Fruit fly (Drosophila melanogaster) whole organism, embryonic: ENCODE results near the gene dpp.

Source experiments
- Atf-2 ChIP-seq: fragments of 200-800 bp; sonication (Bioruptor generic); optimal IDR thresholded peaks from 2 replicates; lab custom pipeline; 2016; ENCODE audit warnings: missing biosample characterization, missing genetic modification characterization
- Atf6 ChIP-seq: fragments of 200-800 bp; sonication (Bioruptor generic); IDR thresholded peaks from 2 replicates; pipeline ENCODE4 v1.3.6; 2022; ENCODE audit warnings: missing biosample characterization, missing genetic modification characterization
- Bdp1 ChIP-seq: fragments of 200-800 bp; sonication (Bioruptor generic); optimal IDR thresholded peaks from 3 replicates; lab custom pipeline; 2016; ENCODE audit warnings: missing biosample characterization, missing genetic modification characterization
- BtbVII ChIP-seq: fragments of 200-800 bp; sonication (Bioruptor generic); optimal IDR thresholded peaks from 3 replicates; lab custom pipeline; 2017; ENCODE audit warnings: missing biosample characterization, mild to moderate bottlenecking, missing genetic modification characterization
- CG12391 ChIP-seq: fragments of 200-800 bp; sonication (Bioruptor generic); optimal IDR thresholded peaks from 3 replicates; lab custom pipeline; 2018; ENCODE audit warnings: missing biosample characterization, mild to moderate bottlenecking, missing genetic modification characterization, moderate library complexity
- CG13296 ChIP-seq: fragments of 200-800 bp; sonication (Bioruptor generic); optimal IDR thresholded peaks from 3 replicates; lab custom pipeline; 2018; ENCODE audit warnings: missing biosample characterization, mild to moderate bottlenecking, missing genetic modification characterization
- CG14014 ChIP-seq: fragments of 200-800 bp; sonication (Bioruptor generic); IDR thresholded peaks from 2 replicates; pipeline ENCODE4 v1.3.6; 2022; ENCODE audit warnings: missing biosample characterization, missing genetic modification characterization
- CG14441 ChIP-seq: fragments of 200-800 bp; sonication (Bioruptor generic); IDR thresholded peaks from 2 replicates; pipeline ENCODE4 v1.3.6; 2022; ENCODE audit warnings: missing biosample characterization, missing genetic modification characterization
- CG15696 ChIP-seq: fragments of 200-800 bp; sonication (Bioruptor generic); optimal IDR thresholded peaks from 2 replicates; lab custom pipeline; 2019; ENCODE audit warnings: missing biosample characterization, mild to moderate bottlenecking, missing genetic modification characterization, moderate library complexity
- CG17912 ChIP-seq: fragments of 200-800 bp; sonication (Bioruptor generic); optimal IDR thresholded peaks from 2 replicates; lab custom pipeline; 2018; ENCODE audit warnings: missing biosample characterization, mild to moderate bottlenecking, missing genetic modification characterization
- CG2678 ChIP-seq: fragments of 200-800 bp; sonication (Bioruptor generic); optimal IDR thresholded peaks from 3 replicates; lab custom pipeline; 2019; ENCODE audit warnings: missing biosample characterization, mild to moderate bottlenecking, missing genetic modification characterization, moderate library complexity
- CG2712 ChIP-seq: fragments of 200-800 bp; optimal IDR thresholded peaks from 3 replicates; lab custom pipeline; 2019; ENCODE audit warnings: missing biosample characterization, mild to moderate bottlenecking, missing genetic modification characterization, moderate library complexity
- CG33557 ChIP-seq: fragments of 200-800 bp; sonication (Bioruptor generic); optimal IDR thresholded peaks from 2 replicates; lab custom pipeline; 2019; ENCODE audit warnings: missing biosample characterization, mild to moderate bottlenecking, missing genetic modification characterization, moderate library complexity
- CG6765 ChIP-seq: fragments of 200-800 bp; sonication (Bioruptor generic); optimal IDR thresholded peaks from 3 replicates; lab custom pipeline; 2017; ENCODE audit warnings: missing biosample characterization, mild to moderate bottlenecking, missing genetic modification characterization
- CG7271 ChIP-seq: fragments of 200-800 bp; sonication (Bioruptor generic); optimal IDR thresholded peaks from 2 replicates; lab custom pipeline; 2018; ENCODE audit warnings: missing biosample characterization, mild to moderate bottlenecking, missing genetic modification characterization, moderate library complexity
- CG8281 ChIP-seq: fragments of 200-800 bp; sonication (Bioruptor generic); optimal IDR thresholded peaks from 2 replicates; lab custom pipeline; 2018; ENCODE audit warnings: missing biosample characterization, mild to moderate bottlenecking, missing genetic modification characterization, moderate library complexity
- CG8388 ChIP-seq: fragments of 200-800 bp; sonication (Bioruptor generic); optimal IDR thresholded peaks from 2 replicates; lab custom pipeline; 2019; ENCODE audit warnings: missing biosample characterization, mild to moderate bottlenecking, missing genetic modification characterization, moderate library complexity
- CG9215 ChIP-seq: fragments of 200-800 bp; sonication (Bioruptor generic); IDR thresholded peaks from 2 replicates; pipeline ENCODE4 v1.3.6; 2022; ENCODE audit warnings: missing biosample characterization, missing genetic modification characterization
- D19B ChIP-seq: fragments of 200-800 bp; sonication (Bioruptor generic); optimal IDR thresholded peaks from 2 replicates; lab custom pipeline; 2017; ENCODE audit warnings: missing biosample characterization, mild to moderate bottlenecking, missing genetic modification characterization
- HHEX ChIP-seq: fragments of 200-800 bp; sonication (Bioruptor generic); optimal IDR thresholded peaks from 3 replicates; lab custom pipeline; 2017; ENCODE audit warnings: missing biosample characterization, mild to moderate bottlenecking, missing genetic modification characterization, missing genetic modification reagents
- HmgD ChIP-seq: fragments of 200-800 bp; sonication (Bioruptor generic); optimal IDR thresholded peaks from 3 replicates; lab custom pipeline; 2016; ENCODE audit warnings: missing biosample characterization, missing genetic modification characterization
- MBD-R2 ChIP-seq: fragments of 200-800 bp; sonication (Bioruptor generic); IDR thresholded peaks from 2 replicates; pipeline ENCODE4 v1.3.6; 2022; ENCODE audit warnings: missing biosample characterization, missing genetic modification characterization
- NFAT ChIP-seq: fragments of 200-800 bp; sonication (Bioruptor generic); IDR thresholded peaks from 2 replicates; pipeline ENCODE4 v1.3.6; 2022; ENCODE audit warnings: missing biosample characterization, missing genetic modification characterization
- Sox102F ChIP-seq: fragments of 200-800 bp; sonication (Bioruptor generic); optimal IDR thresholded peaks from 2 replicates; lab custom pipeline; 2018; ENCODE audit warnings: missing biosample characterization, mild to moderate bottlenecking, missing genetic modification characterization, moderate library complexity
- Spps ChIP-seq: fragments of 200-800 bp; sonication (Bioruptor generic); optimal IDR thresholded peaks from 2 replicates; lab custom pipeline; 2018; ENCODE audit warnings: missing biosample characterization, mild to moderate bottlenecking, missing genetic modification characterization
- TFAM ChIP-seq: fragments of 200-800 bp; sonication (Bioruptor generic); optimal IDR thresholded peaks from 2 replicates; lab custom pipeline; 2017; ENCODE audit warnings: missing biosample characterization, missing genetic modification characterization, inconsistent platforms
- YL-1 ChIP-seq: fragments of 200-800 bp; sonication (Bioruptor generic); optimal IDR thresholded peaks from 3 replicates; lab custom pipeline; 2017; ENCODE audit warnings: missing biosample characterization, mild to moderate bottlenecking, missing genetic modification characterization
- al ChIP-seq: fragments of 200-800 bp; sonication (Bioruptor generic); IDR thresholded peaks from 2 replicates; pipeline ENCODE4 v1.3.6; 2022; ENCODE audit warnings: missing biosample characterization, missing genetic modification characterization
- ara ChIP-seq: fragments of 200-800 bp; sonication (Bioruptor generic); IDR thresholded peaks from 2 replicates; pipeline ENCODE4 v1.3.6; 2022; ENCODE audit warnings: missing biosample characterization, missing genetic modification characterization
- dimm ChIP-seq: fragments of 200-800 bp; sonication (Bioruptor generic); IDR thresholded peaks from 2 replicates; pipeline ENCODE4 v1.3.6; 2022; ENCODE audit warnings: missing biosample characterization, missing genetic modification characterization
- disco-r ChIP-seq: fragments of 200-800 bp; sonication (Bioruptor generic); optimal IDR thresholded peaks from 2 replicates; lab custom pipeline; 2016; ENCODE audit warnings: missing biosample characterization, missing genetic modification characterization
- esg ChIP-seq: fragments of 200-800 bp; sonication (Bioruptor generic); conservative IDR thresholded peaks from 2 replicates; pipeline ENCODE4 v1.3.6; 2022; ENCODE audit warnings: missing biosample characterization, missing genetic modification characterization
- eve ChIP-seq, 2 experiments: fragments of >200 bp; optimal IDR thresholded peaks; 2 replicates each; lab custom pipeline; 2017; ENCODE audit warnings: missing biosample characterization in 2 of 2, missing genetic modification characterization in 2 of 2
- fd3F ChIP-seq: fragments of 200-800 bp; sonication (Bioruptor generic); optimal IDR thresholded peaks from 2 replicates; lab custom pipeline; 2018; ENCODE audit warnings: missing biosample characterization, mild to moderate bottlenecking, missing genetic modification characterization, moderate library complexity
- gro ChIP-seq: fragments of 200-800 bp; sonication (Bioruptor generic); optimal IDR thresholded peaks from 2 replicates; lab custom pipeline; 2016; ENCODE audit warnings: missing biosample characterization, missing genetic modification characterization
- mld ChIP-seq: fragments of 200-800 bp; sonication (Bioruptor generic); IDR thresholded peaks from 3 replicates; pipeline ENCODE4 v1.3.6; 2022; ENCODE audit warnings: missing biosample characterization, missing genetic modification characterization; ENCODE audit not compliant: partially characterized antibody
- nmo ChIP-seq: fragments of 200-800 bp; sonication (Bioruptor generic); optimal IDR thresholded peaks from 2 replicates; lab custom pipeline; 2018; ENCODE audit warnings: missing biosample characterization, mild to moderate bottlenecking, missing genetic modification characterization, moderate library complexity
- oc ChIP-seq: fragments of 200-800 bp; sonication (Bioruptor generic); optimal IDR thresholded peaks from 2 replicates; lab custom pipeline; 2018; ENCODE audit warnings: missing biosample characterization, mild to moderate bottlenecking, missing genetic modification characterization, moderate library complexity
- otp ChIP-seq: fragments of 200-800 bp; sonication (Bioruptor generic); IDR thresholded peaks from 3 replicates; pipeline ENCODE4, ENCODE4 v1.3.6; 2022; ENCODE audit warnings: missing biosample characterization, missing genetic modification characterization
- pan ChIP-seq, 4 experiments: fragments of >200 bp in 3 of 4; fragments of 200-800 bp in 1 of 4; sonication (Bioruptor generic) in 1 of 4; optimal IDR thresholded peaks in 3 of 4; IDR thresholded peaks in 1 of 4; 2 replicates each; pipeline versions ENCODE4 v1.3.6 to Lab custom; 2017 to 2022; ENCODE audit warnings: missing biosample characterization in 2 of 4, missing genetic modification characterization in 2 of 4, mixed read lengths in 1 of 4
- peb ChIP-seq: fragments of 200-800 bp; sonication (Bioruptor generic); IDR thresholded peaks from 2 replicates; pipeline ENCODE4 v1.3.6; 2022; ENCODE audit warnings: missing biosample characterization, missing genetic modification characterization
- ro ChIP-seq: fragments of 200-800 bp; sonication (Bioruptor generic); IDR thresholded peaks from 2 replicates; pipeline ENCODE4 v1.3.6; 2022; ENCODE audit warnings: missing biosample characterization, missing genetic modification characterization
- seq ChIP-seq: fragments of 200-800 bp; sonication (Bioruptor generic); IDR thresholded peaks from 2 replicates; pipeline ENCODE4 v1.3.6; 2022; ENCODE audit warnings: missing biosample characterization, missing genetic modification characterization
- slou ChIP-seq: fragments of 200-800 bp; sonication (Bioruptor generic); optimal IDR thresholded peaks from 3 replicates; lab custom pipeline; 2016; ENCODE audit warnings: missing biosample characterization, missing genetic modification characterization
- sug ChIP-seq: fragments of 200-800 bp; optimal IDR thresholded peaks from 2 replicates; lab custom pipeline; 2019; ENCODE audit warnings: missing biosample characterization, mild to moderate bottlenecking, missing genetic modification characterization, moderate library complexity
- tna ChIP-seq: fragments of 200-800 bp; sonication (Bioruptor generic); IDR thresholded peaks from 2 replicates; pipeline ENCODE4 v1.3.6; 2022; ENCODE audit warnings: missing biosample characterization, missing genetic modification characterization; ENCODE audit not compliant: partially characterized antibody

Gene dpp

dm6 chr2L:2462306-2462844, 34.2 kb downstream of the dpp start (continued):
- no peak for TF ChIP-seq tna (GFP tag; lab: Robert Waterston, UW)
- TF ChIP-seq MBD-R2 (GFP tag; lab: Robert Waterston, UW) = no peak

- TF ChIP-seq ro (GFP tag; lab: Robert Waterston, UW) = no peak
- no peak for TF ChIP-seq CG6765 (GFP tag; lab: Kevin White, UChicago)
- TF ChIP-seq Spps = no peak
- no peak for TF ChIP-seq YL-1 (GFP tag; lab: Kevin White, UChicago)
- TF ChIP-seq D19B (GFP tag; lab: Kevin White, UChicago) = no peak
- TF ChIP-seq disco-r (GFP tag; lab: Kevin White, UChicago) = no peak
- no peak for TF ChIP-seq Atf6 (GFP tag; lab: Robert Waterston, UW)
- TF ChIP-seq esg (GFP tag; lab: Robert Waterston, UW) = no peak
- no peak for TF ChIP-seq CG9215 (GFP tag; lab: Robert Waterston, UW)
- TF ChIP-seq CG7271 = no peak
- no peak for TF ChIP-seq CG14014 (GFP tag; lab: Robert Waterston, UW)
- TF ChIP-seq CG8281 (tag; lab: Kevin White, UChicago) = no peak
These were observed 38.2 kb downstream of the dpp start for dm6 chr2L:2466360-2466759.

- no peak for TF ChIP-seq CG33557
- peak; percentile 61 for TF ChIP-seq CG2678
- no peak for TF ChIP-seq CG8388 (GFP tag; lab: Kevin White, UChicago)
- peak; percentile 31 for TF ChIP-seq CG12391 (tag; lab: Kevin White, UChicago)
- no peak for TF ChIP-seq Atf-2
- no peak for TF ChIP-seq HHEX
- TF ChIP-seq nmo (GFP tag; lab: Kevin White, UChicago) = peak; percentile 3
- no peak for TF ChIP-seq mld (GFP tag; lab: Robert Waterston, UW)
- TF ChIP-seq CG15696 (tag; lab: Kevin White, UChicago) = no peak
- TF ChIP-seq CG2712 = peak; percentile 3
- TF ChIP-seq BtbVII (GFP tag; lab: Kevin White, UChicago) = no peak
- TF ChIP-seq HmgD (GFP tag; lab: Kevin White, UChicago) = no peak
- TF ChIP-seq Sox102F (GFP tag; lab: Kevin White, UChicago) = peak; percentile 43
- no peak for TF ChIP-seq pan (optimal IDR thresholded peaks at IDR 0.05; lab: Kevin White, UChicago)
- TF ChIP-seq pan (GFP tag; optimal IDR thresholded peaks at IDR 0.05 in 1 of 2, IDR thresholded peaks at IDR 0.05 in 1 of 2) = peak in 1 of 2 experiments; percentile 53
- TF ChIP-seq gro (GFP tag; lab: Kevin White, UChicago) = no peak
- peak; percentile 47; the same call in 1 of the 2 replicates for TF ChIP-seq dimm (GFP tag; lab: Robert Waterston, UW)
- TF ChIP-seq Bdp1 (GFP tag; lab: Kevin White, UChicago) = no peak
- no peak for TF ChIP-seq oc (tag; lab: Kevin White, UChicago)
- no peak for TF ChIP-seq sug (tag; lab: Kevin White, UChicago)
- no peak for TF ChIP-seq CG17912 (GFP tag; lab: Kevin White, UChicago)
- peak; percentile 62 for TF ChIP-seq CG14441
- peak; percentile 38; the same call in 1 of the 2 replicates for TF ChIP-seq al (GFP tag; lab: Robert Waterston, UW)
- TF ChIP-seq peb = no peak
- TF ChIP-seq seq = 0 out of 2 replicates have a peak, but pooled peaks have one; percentile 25
- TF ChIP-seq CG13296 (GFP tag; lab: Kevin White, UChicago) = peak; percentile 39
- peak; percentile 40; the same call in 1 of the 2 replicates for TF ChIP-seq ara (GFP tag; lab: Robert Waterston, UW)
- TF ChIP-seq fd3F (GFP tag; lab: Kevin White, UChicago) = peak; percentile 32
- TF ChIP-seq NFAT = no peak
- peak; percentile 26; the same call in 1 of the 3 replicates for TF ChIP-seq otp
- TF ChIP-seq TFAM (GFP tag; lab: Kevin White, UChicago) = no peak
- TF ChIP-seq eve (GFP tag; optimal IDR thresholded peaks at IDR 0.05; lab: Kevin White, UChicago) = no peak
- no peak for TF ChIP-seq slou
These were observed 39.7 kb downstream of the dpp start for dm6 chr2L:2467722-2468372.
